Worm (Caenorhabditis elegans) whole organism, L4 larva: ENCODE results near the gene bath-9.

Source experiments
- D1046.2 ChIP-seq: fragments of 200-800 bp; sonication (Bioruptor generic); IDR thresholded peaks from 2 replicates; pipeline ENCODE4 v1.3.6; 2022; ENCODE audit warnings: missing genetic modification characterization, missing compliant biosample characterization
- F49E8.2 ChIP-seq: sonication (generic microtip); optimal IDR thresholded peaks from 2 replicates; lab custom pipeline; 2016; ENCODE audit warnings: missing compliant biosample characterization, mild to moderate bottlenecking, missing genetic modification characterization, borderline replicate concordance
- R02D3.7 ChIP-seq: fragments of 150-350 bp; sonication (generic microtip); optimal IDR thresholded peaks from 3 replicates; lab custom pipeline; 2014; ENCODE audit warnings: missing biosample characterization, missing genetic modification characterization
- T26A8.4 ChIP-seq: fragments of 200-800 bp; sonication (Bioruptor generic); IDR thresholded peaks from 2 replicates; pipeline ENCODE4 v1.3.6; 2022; ENCODE audit warnings: missing genetic modification characterization, missing compliant biosample characterization
- ZK337.2 ChIP-seq: fragments of 200-800 bp; sonication (Bioruptor generic); IDR thresholded peaks from 2 replicates; pipeline ENCODE4 v1.3.6; 2022; ENCODE audit warnings: missing genetic modification reagents, missing genetic modification characterization, missing compliant biosample characterization
- aha-1 ChIP-seq: fragments of 150-350 bp; peaks from one replicate; lab custom pipeline; 2014; ENCODE audit warnings: missing biosample characterization, missing genetic modification characterization
- ama-1 ChIP-seq: fragments of 150-350 bp; optimal IDR thresholded peaks from 2 replicates; lab custom pipeline; 2014; ENCODE audit warnings: inconsistent platforms, mixed read lengths
- attf-4 ChIP-seq: sonication (generic microtip); optimal IDR thresholded peaks from 3 replicates; lab custom pipeline; 2017; ENCODE audit warnings: missing biosample characterization, missing genetic modification characterization
- ceh-20 ChIP-seq: fragments of 200-800 bp; sonication (Bioruptor generic); IDR thresholded peaks from 2 replicates; pipeline ENCODE4 v1.3.6; 2022; ENCODE audit warnings: missing genetic modification reagents, missing genetic modification characterization, missing compliant biosample characterization
- daf-19 ChIP-seq: fragments of 200-800 bp; sonication (Bioruptor generic); conservative IDR thresholded peaks from 2 replicates; pipeline ENCODE4 v1.3.6; 2022; ENCODE audit warnings: missing genetic modification characterization, missing compliant biosample characterization
- daf-8 ChIP-seq: fragments of 200-800 bp; sonication (Bioruptor generic); IDR thresholded peaks from 2 replicates; pipeline ENCODE4 v1.3.6; 2022; ENCODE audit warnings: missing genetic modification characterization, missing compliant biosample characterization
- dmd-9 ChIP-seq: fragments of 200-800 bp; sonication (Bioruptor generic); IDR thresholded peaks from 2 replicates; pipeline ENCODE4 v1.3.6; 2022; ENCODE audit warnings: missing genetic modification reagents, missing genetic modification characterization, missing compliant biosample characterization
- dpl-1 ChIP-seq: fragments of 150-350 bp; optimal IDR thresholded peaks from 2 replicates; lab custom pipeline; 2014; ENCODE audit warnings: missing biosample characterization, missing genetic modification reagents, missing genetic modification characterization
- egl-27 ChIP-seq: sonication (generic microtip); optimal IDR thresholded peaks from 3 replicates; lab custom pipeline; 2017; ENCODE audit warnings: missing biosample characterization, missing genetic modification reagents, missing genetic modification characterization
- lin-39 ChIP-seq: fragments of 150-350 bp; optimal IDR thresholded peaks from 2 replicates; lab custom pipeline; 2014; ENCODE audit warnings: missing biosample characterization, missing genetic modification reagents, missing genetic modification characterization
- mdt-29 ChIP-seq: fragments of 200-800 bp; sonication (Bioruptor generic); IDR thresholded peaks from 2 replicates; pipeline ENCODE4 v1.3.6; 2022; ENCODE audit warnings: missing genetic modification reagents, missing genetic modification characterization, missing compliant biosample characterization
- mxl-2 ChIP-seq: fragments of 200-800 bp; sonication (Bioruptor generic); conservative IDR thresholded peaks from 2 replicates; pipeline ENCODE4 v1.3.6; 2022; ENCODE audit warnings: missing genetic modification reagents, missing genetic modification characterization, missing compliant biosample characterization
- mxl-3 ChIP-seq: fragments of 200-800 bp; sonication (Bioruptor generic); optimal IDR thresholded peaks from 2 replicates; lab custom pipeline; 2018; ENCODE audit warnings: mild to moderate bottlenecking, missing genetic modification characterization, missing compliant biosample characterization
- nhr-102 ChIP-seq: sonication (generic microtip); optimal IDR thresholded peaks from 2 replicates; lab custom pipeline; 2016; ENCODE audit warnings: mild to moderate bottlenecking, missing genetic modification characterization, moderate library complexity, missing compliant biosample characterization
- nhr-28 ChIP-seq: fragments of 150-350 bp; optimal IDR thresholded peaks from 2 replicates; lab custom pipeline; 2014; ENCODE audit warnings: missing biosample characterization, missing genetic modification characterization
- pha-4 ChIP-seq, 2 experiments: fragments of 150-350 bp in 1 of 2; fragments of 200-800 bp in 1 of 2; sonication (Bioruptor generic) in 1 of 2; IDR thresholded peaks in 1 of 2; optimal IDR thresholded peaks in 1 of 2; 2 replicates each; pipeline versions ENCODE4 v1.3.6 to Lab custom; 2014 to 2022; ENCODE audit warnings: missing genetic modification characterization in 2 of 2, missing genetic modification reagents in 2 of 2, missing biosample characterization in 1 of 2, missing compliant biosample characterization in 1 of 2
- rbr-2 ChIP-seq: sonication (generic microtip); optimal IDR thresholded peaks from 2 replicates; lab custom pipeline; 2016; ENCODE audit warnings: missing genotype, missing genetic modification characterization, missing compliant biosample characterization
- skn-1 ChIP-seq: fragments of 150-350 bp; optimal IDR thresholded peaks from 2 replicates; lab custom pipeline; 2014; ENCODE audit warnings: missing biosample characterization, missing genetic modification characterization
- snpc-4 ChIP-seq: fragments of 150-350 bp; optimal IDR thresholded peaks from 2 replicates; lab custom pipeline; 2014; ENCODE audit warnings: missing biosample characterization, missing genetic modification characterization
- unc-39 ChIP-seq: sonication (generic microtip); optimal IDR thresholded peaks from 2 replicates; lab custom pipeline; 2017; ENCODE audit warnings: missing biosample characterization, missing genetic modification characterization
- unc-62 ChIP-seq, 3 experiments: fragments of 150-350 bp in 1 of 3; sonication (generic microtip); optimal IDR thresholded peaks in 2 of 3; peaks in 1 of 3; 1 replicate in 1 of 3; 2 replicates in 2 of 3; lab custom pipeline; 2014 to 2017; ENCODE audit warnings: missing biosample characterization in 3 of 3, missing genetic modification characterization in 3 of 3, missing genetic modification reagents in 3 of 3, missing genotype in 1 of 3
- vab-7 ChIP-seq: fragments of 200-800 bp; sonication (Bioruptor generic); IDR thresholded peaks from 2 replicates; pipeline ENCODE4 v1.3.6; 2022; ENCODE audit warnings: missing genetic modification reagents, missing genetic modification characterization, missing compliant biosample characterization
- zfp-3 ChIP-seq: fragments of 200-800 bp; sonication (Bioruptor generic); conservative IDR thresholded peaks from 2 replicates; pipeline ENCODE4 v1.3.6; 2022; ENCODE audit warnings: missing genetic modification reagents, missing genetic modification characterization, missing compliant biosample characterization
- ztf-11 ChIP-seq: fragments of 150-350 bp; optimal IDR thresholded peaks from 2 replicates; lab custom pipeline; 2014; ENCODE audit warnings: missing biosample characterization, missing genetic modification characterization

The bath-9 gene

DNA sequence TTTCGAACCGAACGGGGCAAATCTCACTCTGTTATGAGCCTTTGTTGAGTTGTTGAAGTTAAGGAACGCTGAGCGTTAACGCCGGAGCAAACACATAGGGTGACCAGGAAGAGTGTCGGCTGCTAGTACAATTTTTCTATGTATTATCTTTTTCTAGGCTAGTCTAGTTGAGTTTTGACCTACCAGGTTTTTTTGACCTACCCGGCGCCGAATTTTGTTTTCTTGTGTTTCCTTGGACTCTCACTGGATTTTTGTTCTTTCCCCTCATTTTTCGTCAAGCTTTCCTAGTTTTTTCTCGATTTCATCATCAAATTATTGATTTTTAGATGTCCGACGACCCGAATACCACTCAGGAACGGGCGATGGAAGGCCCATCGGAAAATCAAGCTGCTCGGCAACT, 4.6 kb downstream of the bath-9 start, which contains the start of gene T06D4.1:
Gene T06D4.1, plus strand, starts transcription at position 321 of the 400 bp plus-strand sequence.
- TF ChIP-seq dpl-1 (GFP tag; lab: Kevin White, UChicago) (no peak), mxl-3 (GFP tag; lab: Kevin White, UChicago) (no peak), unc-39 (no peak), ceh-20 (GFP tag; lab: Robert Waterston, UW) (no peak), nhr-102 (tag; lab: Kevin White, UChicago) (no peak), nhr-28 (no peak), skn-1 (tag; lab: Kevin White, UChicago) (no peak), egl-27 (tag; lab: Kevin White, UChicago) (no peak), F49E8.2 (tag; lab: Kevin White, UChicago) (no peak), zfp-3 (GFP tag; lab: Robert Waterston, UW) (no peak), pha-4 (GFP tag; IDR thresholded peaks at IDR 0.05; lab: Robert Waterston, UW) (no peak), pha-4 (tag; optimal IDR thresholded peaks at IDR 0.05; lab: Kevin White, UChicago) (no peak), ZK337.2 (no peak), ama-1 (lab: Kevin White, UChicago) (no peak), mdt-29 (no peak), mxl-2 (no peak)

ce11 chrII:3383116-3383515, 6.2 kb downstream of the bath-9 start:
- no peak for TF ChIP-seq ztf-11 (tag; lab: Kevin White, UChicago)
- no peak for TF ChIP-seq R02D3.7 (tag; lab: Kevin White, UChicago)
- TF ChIP-seq unc-62 (GFP tag; optimal IDR thresholded peaks at IDR 0.05 in 1 of 2; lab: Kevin White, UChicago): peak in 1 of 2 experiments; percentile 95
- TF ChIP-seq unc-62 (tag; optimal IDR thresholded peaks at IDR 0.05; lab: Kevin White, UChicago): no peak
- no peak for TF ChIP-seq nhr-28
- TF ChIP-seq ZK337.2: no peak
- no peak for TF ChIP-seq T26A8.4 (GFP tag; lab: Robert Waterston, UW)
- TF ChIP-seq snpc-4 (tag; lab: Kevin White, UChicago): no peak

DNA sequence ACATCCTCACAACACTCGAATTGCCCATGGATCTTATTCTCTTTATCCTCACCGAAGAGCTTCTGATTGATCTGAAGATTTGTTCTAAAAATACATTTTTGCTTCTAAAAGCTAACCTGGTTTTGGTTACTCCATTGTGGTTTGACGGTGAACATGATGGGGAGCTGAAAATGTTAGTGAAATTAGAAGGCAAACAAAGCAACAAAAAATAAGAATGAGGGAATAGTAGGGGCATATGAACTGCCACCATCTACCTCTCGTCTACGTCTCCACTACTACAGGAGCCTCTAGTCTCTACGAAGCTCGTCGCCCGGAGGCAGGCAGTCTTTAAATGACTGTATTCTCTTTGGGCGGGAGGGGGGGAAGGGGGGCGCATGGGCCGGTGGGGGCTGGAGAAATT, 8.8 kb downstream of the bath-9 start, which contains the start of gene T06D4.2:
Gene T06D4.2, minus strand, starts transcription at position 170 of the 400 bp plus-strand sequence.
- TF ChIP-seq aha-1: peak; percentile 93
- TF ChIP-seq D1046.2 (GFP tag; lab: Robert Waterston, UW): no peak

DNA sequence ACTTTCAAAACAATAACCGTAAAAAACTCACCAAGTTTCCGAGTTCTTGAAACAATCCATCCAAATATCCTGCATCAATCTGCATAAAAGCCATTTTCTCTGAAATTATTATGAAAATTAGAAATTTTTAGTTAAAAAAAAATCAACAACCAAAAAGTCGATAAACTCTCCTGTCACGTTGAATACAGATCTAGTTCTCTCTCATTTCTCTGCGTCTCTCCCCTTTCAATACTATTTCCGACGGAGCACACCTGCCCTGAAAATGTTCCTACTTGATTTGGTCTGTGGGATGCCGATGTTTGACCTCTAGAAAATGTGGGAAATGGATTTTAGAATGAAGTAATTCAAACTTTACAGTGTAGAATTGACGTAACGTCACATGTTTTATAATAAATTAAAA, 10.6 kb downstream of the bath-9 start, which contains the start of gene T06D4.6:
Gene T06D4.6, minus strand, starts transcription at position 101 of the 400 bp plus-strand sequence.
- TF ChIP-seq lin-39 (tag; lab: Kevin White, UChicago): no peak
- TF ChIP-seq rbr-2 (tag; lab: Kevin White, UChicago): no peak
- TF ChIP-seq dmd-9 (GFP tag; lab: Robert Waterston, UW): no peak
- no peak for TF ChIP-seq daf-8
- TF ChIP-seq nhr-102 (tag; lab: Kevin White, UChicago): no peak

- TF ChIP-seq unc-62 (GFP tag; optimal IDR thresholded peaks at IDR 0.05 in 1 of 2; lab: Kevin White, UChicago) (peak in 1 of 2 experiments; percentile 15), unc-62 (tag; optimal IDR thresholded peaks at IDR 0.05; lab: Kevin White, UChicago) (no peak), unc-39 (no peak)
- TF ChIP-seq, all 104 proteins: peak for 1
Measured at ce11 chrII:3395484-3395883, 18.6 kb downstream of the bath-9 start, which contains the start of gene nep-20. Gene nep-20 (minus strand): TSS chrII:3395584.

- TF ChIP-seq mdt-29: no peak
- no peak for TF ChIP-seq vab-7 (GFP tag; lab: Robert Waterston, UW)
- no peak for TF ChIP-seq attf-4 (tag; lab: Kevin White, UChicago)
- peak; percentile 24 for TF ChIP-seq aha-1
- TF ChIP-seq daf-19 (GFP tag; lab: Robert Waterston, UW): no peak
Measured at ce11 chrII:3399212-3399611, 22.3 kb downstream of the bath-9 start, which contains the start of gene nep-9. Gene nep-9 (minus strand): TSS chrII:3399312.
